Worm (Caenorhabditis elegans) whole organism, mixed stage, embryonic: ENCODE measurements around the gene clec-88.

ENCODE experiments used
- M03D4.4 ChIP-seq: sonication (generic microtip); optimal IDR thresholded peaks from 2 replicates; lab custom pipeline; 2017; ENCODE audit warnings: mild to moderate bottlenecking, missing genetic modification characterization, missing compliant biosample characterization
- bed-3 ChIP-seq: fragments of 200-800 bp; sonication (Bioruptor generic); optimal IDR thresholded peaks from 3 replicates; lab custom pipeline; 2018; ENCODE audit warnings: mild to moderate bottlenecking, missing genetic modification characterization, moderate library complexity, missing compliant biosample characterization
- blmp-1 ChIP-seq: fragments of 150-350 bp; optimal IDR thresholded peaks from 2 replicates; lab custom pipeline; 2014; ENCODE audit warnings: missing biosample characterization, missing genetic modification characterization
- ceh-39 ChIP-seq: fragments of 150-350 bp; optimal IDR thresholded peaks from 2 replicates; lab custom pipeline; 2014; ENCODE audit warnings: missing biosample characterization, missing genetic modification characterization
- ceh-43 ChIP-seq: fragments of 200-800 bp; sonication (Bioruptor generic); optimal IDR thresholded peaks from 2 replicates; lab custom pipeline; 2018; ENCODE audit warnings: mild to moderate bottlenecking, missing genetic modification characterization, moderate library complexity, missing compliant biosample characterization
- ceh-83 ChIP-seq: fragments of 200-800 bp; sonication (Bioruptor generic); optimal IDR thresholded peaks from 2 replicates; lab custom pipeline; 2018; ENCODE audit warnings: mild to moderate bottlenecking, missing genetic modification characterization, missing compliant biosample characterization
- ces-1 ChIP-seq: fragments of 150-350 bp; optimal IDR thresholded peaks from 2 replicates; lab custom pipeline; 2014; ENCODE audit warnings: missing biosample characterization, missing genetic modification reagents, missing genetic modification characterization
- cnd-1 ChIP-seq: fragments of 200-800 bp; sonication (Bioruptor generic); optimal IDR thresholded peaks from 2 replicates; lab custom pipeline; 2018; ENCODE audit warnings: mild to moderate bottlenecking, missing genetic modification characterization, missing compliant biosample characterization
- drap-1 ChIP-seq: fragments of 200-800 bp; sonication (Bioruptor generic); optimal IDR thresholded peaks from 3 replicates; lab custom pipeline; 2018; ENCODE audit warnings: mild to moderate bottlenecking, missing genetic modification characterization, missing compliant biosample characterization
- elt-1 ChIP-seq: sonication (generic microtip); optimal IDR thresholded peaks from 2 replicates; lab custom pipeline; 2017; ENCODE audit warnings: missing genetic modification characterization, mild to moderate bottlenecking, missing compliant biosample characterization, antibody characterized with exemption, moderate library complexity, borderline replicate concordance; ENCODE audit not compliant: insufficient read depth
- elt-3 ChIP-seq: fragments of 150-350 bp; optimal IDR thresholded peaks from 2 replicates; lab custom pipeline; 2014; ENCODE audit warnings: missing biosample characterization, missing genetic modification characterization
- flh-1 ChIP-seq: fragments of 200-800 bp; sonication (Bioruptor generic); optimal IDR thresholded peaks from 2 replicates; lab custom pipeline; 2018; ENCODE audit warnings: mild to moderate bottlenecking, missing genetic modification characterization, moderate library complexity, missing compliant biosample characterization
- ham-2 ChIP-seq: fragments of 200-800 bp; sonication (Bioruptor generic); optimal IDR thresholded peaks from 2 replicates; lab custom pipeline; 2018; ENCODE audit warnings: mild to moderate bottlenecking, missing genetic modification characterization, missing compliant biosample characterization
- hlh-1 ChIP-seq: fragments of 150-350 bp; optimal IDR thresholded peaks from 2 replicates; lab custom pipeline; 2014; ENCODE audit warnings: missing biosample characterization, missing genetic modification reagents, missing genetic modification characterization
- lin-32 ChIP-seq: fragments of 200-800 bp; sonication (Bioruptor generic); optimal IDR thresholded peaks from 2 replicates; lab custom pipeline; 2018; ENCODE audit warnings: mild to moderate bottlenecking, missing genetic modification characterization, missing compliant biosample characterization
- lsy-2 ChIP-seq: fragments of 150-350 bp; optimal IDR thresholded peaks from 2 replicates; lab custom pipeline; 2014; ENCODE audit warnings: missing biosample characterization, missing genetic modification characterization
- mab-5 ChIP-seq: fragments of 150-350 bp; optimal IDR thresholded peaks from 2 replicates; lab custom pipeline; 2014; ENCODE audit warnings: missing biosample characterization, missing genetic modification characterization
- mep-1 ChIP-seq: fragments of 150-350 bp; optimal IDR thresholded peaks from 2 replicates; lab custom pipeline; 2017; ENCODE audit warnings: missing biosample characterization, missing genetic modification reagents, missing genetic modification characterization, inconsistent platforms
- mls-2 ChIP-seq: sonication (generic microtip); optimal IDR thresholded peaks from 2 replicates; lab custom pipeline; 2016; ENCODE audit warnings: mild to moderate bottlenecking, missing genetic modification characterization, moderate library complexity, missing compliant biosample characterization
- nhr-12 ChIP-seq: fragments of 150-350 bp; optimal IDR thresholded peaks from 2 replicates; lab custom pipeline; 2014; ENCODE audit warnings: missing biosample characterization, missing genetic modification characterization
- nhr-2 ChIP-seq: fragments of 150-350 bp; optimal IDR thresholded peaks from 2 replicates; lab custom pipeline; 2014; ENCODE audit warnings: missing biosample characterization, missing genetic modification characterization
- nhr-237 ChIP-seq: fragments of 150-350 bp; optimal IDR thresholded peaks from 2 replicates; lab custom pipeline; 2014; ENCODE audit warnings: missing biosample characterization, missing genetic modification characterization
- nhr-28 ChIP-seq: fragments of 150-350 bp; optimal IDR thresholded peaks from 2 replicates; lab custom pipeline; 2014; ENCODE audit warnings: missing biosample characterization, missing genetic modification characterization
- nhr-76 ChIP-seq: sonication (generic microtip); optimal IDR thresholded peaks from 2 replicates; lab custom pipeline; 2017; ENCODE audit warnings: missing biosample characterization, missing genetic modification characterization
- sem-2 ChIP-seq: fragments of 200-800 bp; sonication (Bioruptor generic); optimal IDR thresholded peaks from 2 replicates; lab custom pipeline; 2018; ENCODE audit warnings: mild to moderate bottlenecking, missing genetic modification characterization, missing compliant biosample characterization
- snpc-4 ChIP-seq: fragments of 150-350 bp; optimal IDR thresholded peaks from 2 replicates; lab custom pipeline; 2014; ENCODE audit warnings: missing biosample characterization, missing genetic modification characterization
- sptf-1 ChIP-seq: sonication (generic microtip); optimal IDR thresholded peaks from 2 replicates; lab custom pipeline; 2017; ENCODE audit warnings: mild to moderate bottlenecking, missing genetic modification characterization, moderate library complexity, missing compliant biosample characterization
- tbx-8 ChIP-seq: fragments of 200-800 bp; sonication (Bioruptor generic); optimal IDR thresholded peaks from 2 replicates; lab custom pipeline; 2018; ENCODE audit warnings: mild to moderate bottlenecking, missing genetic modification characterization, moderate library complexity, missing compliant biosample characterization
- unc-120 ChIP-seq: sonication (generic microtip); optimal IDR thresholded peaks from 2 replicates; lab custom pipeline; 2017; ENCODE audit warnings: missing genetic modification characterization, missing compliant biosample characterization; ENCODE audit not compliant: poor library complexity, severe bottlenecking
- unc-39 ChIP-seq: fragments of 150-350 bp; optimal IDR thresholded peaks from 2 replicates; lab custom pipeline; 2014; ENCODE audit warnings: missing biosample characterization, missing genetic modification characterization
- unc-62 ChIP-seq: fragments of 150-350 bp; optimal IDR thresholded peaks from 2 replicates; lab custom pipeline; 2014; ENCODE audit warnings: missing biosample characterization, missing genetic modification reagents, missing genetic modification characterization
- zip-8 ChIP-seq: fragments of 150-350 bp; optimal IDR thresholded peaks from 2 replicates; lab custom pipeline; 2014; ENCODE audit warnings: missing biosample characterization, missing genetic modification characterization
- ztf-11 ChIP-seq: fragments of 150-350 bp; optimal IDR thresholded peaks from 2 replicates; lab custom pipeline; 2014; ENCODE audit warnings: missing biosample characterization, missing genetic modification characterization

clec-88 gene

ce11 chrII:6411660-6412451 is 46.3 kb downstream of the clec-88 start:
- peak; percentile 76 for TF ChIP-seq ceh-43 (GFP tag; lab: Kevin White, UChicago)
- no peak for TF ChIP-seq ztf-11 (tag; lab: Kevin White, UChicago)
- TF ChIP-seq drap-1 (GFP tag; lab: Kevin White, UChicago), result no peak
- TF ChIP-seq lsy-2 (tag; lab: Kevin White, UChicago), result no peak
- peak; percentile 57 for TF ChIP-seq unc-62
- TF ChIP-seq M03D4.4 (tag; lab: Kevin White, UChicago), result no peak
- TF ChIP-seq cnd-1 (tag; lab: Kevin White, UChicago), result peak; percentile 90
- TF ChIP-seq nhr-237, result no peak
- no peak for TF ChIP-seq snpc-4 (tag; lab: Kevin White, UChicago)
- TF ChIP-seq bed-3 (GFP tag; lab: Kevin White, UChicago), result no peak
- TF ChIP-seq mab-5 (tag; lab: Kevin White, UChicago), result no peak
- no peak for TF ChIP-seq blmp-1 (tag; lab: Kevin White, UChicago)
- no peak for TF ChIP-seq nhr-12
- TF ChIP-seq unc-39 (tag; lab: Kevin White, UChicago), result no peak
- no peak for TF ChIP-seq ceh-39
- TF ChIP-seq unc-120 (tag; lab: Kevin White, UChicago), result no peak
- TF ChIP-seq ces-1, result peak; percentile 79
- TF ChIP-seq ham-2 (GFP tag; lab: Kevin White, UChicago), result peak; percentile 66
- TF ChIP-seq elt-1 (tag; lab: Kevin White, UChicago), result no peak
- no peak for TF ChIP-seq zip-8 (tag; lab: Kevin White, UChicago)
- no peak for TF ChIP-seq elt-3 (tag; lab: Kevin White, UChicago)
- TF ChIP-seq sem-2 (GFP tag; lab: Kevin White, UChicago), result no peak
- no peak for TF ChIP-seq ceh-83 (GFP tag; lab: Kevin White, UChicago)
- peak; percentile 57 for TF ChIP-seq sptf-1 (tag; lab: Kevin White, UChicago)
- TF ChIP-seq lin-32 (GFP tag; lab: Kevin White, UChicago), result peak; percentile 51
- no peak for TF ChIP-seq nhr-28 (tag; lab: Kevin White, UChicago)
- no peak for TF ChIP-seq mep-1 (tag; lab: Kevin White, UChicago)
- no peak for TF ChIP-seq hlh-1 (tag; lab: Kevin White, UChicago)
- peak; percentile 93 for TF ChIP-seq nhr-2 (tag; lab: Kevin White, UChicago)
- no peak for TF ChIP-seq flh-1
- TF ChIP-seq mls-2 (tag; lab: Kevin White, UChicago), result peak; percentile 77
- no peak for TF ChIP-seq nhr-76 (tag; lab: Kevin White, UChicago)
- no peak for TF ChIP-seq tbx-8 (GFP tag; lab: Kevin White, UChicago)
- TF ChIP-seq, all 35 proteins: peak for 9

- no peak for TF ChIP-seq ztf-11 (tag; lab: Kevin White, UChicago)
These were observed 48.3 kb downstream of the clec-88 start for ce11 chrII:6413788-6414187.
